Fruit fly (Drosophila melanogaster) whole organism: Measurements from ENCODE around the gene CG13786.

ENCODE experiments used
- EcR ChIP-seq, 2 experiments: fragments of >200 bp; optimal IDR thresholded peaks; 2 replicates each; lab custom pipeline; 2017; ENCODE audit warnings: missing biosample characterization in 2 of 2, missing genetic modification characterization in 2 of 2, missing genetic modification reagents in 2 of 2
- pan ChIP-seq: fragments of >200 bp; optimal IDR thresholded peaks from 2 replicates; lab custom pipeline; 2017
- psq ChIP-seq: fragments of >200 bp; optimal IDR thresholded peaks from 2 replicates; lab custom pipeline; 2017

dm6 chr2L:7295924-7296323, 43.1 kb upstream of the CG13786 start:
- TF ChIP-seq pan (no peak), psq (lab: Kevin White, UChicago) (no peak), EcR (GFP tag; optimal IDR thresholded peaks at IDR 0.05; lab: Kevin White, UChicago) (no peak)
